Fruit fly (Drosophila melanogaster): ENCODE data around the gene AnxB11.

Gene AnxB11

DNA sequence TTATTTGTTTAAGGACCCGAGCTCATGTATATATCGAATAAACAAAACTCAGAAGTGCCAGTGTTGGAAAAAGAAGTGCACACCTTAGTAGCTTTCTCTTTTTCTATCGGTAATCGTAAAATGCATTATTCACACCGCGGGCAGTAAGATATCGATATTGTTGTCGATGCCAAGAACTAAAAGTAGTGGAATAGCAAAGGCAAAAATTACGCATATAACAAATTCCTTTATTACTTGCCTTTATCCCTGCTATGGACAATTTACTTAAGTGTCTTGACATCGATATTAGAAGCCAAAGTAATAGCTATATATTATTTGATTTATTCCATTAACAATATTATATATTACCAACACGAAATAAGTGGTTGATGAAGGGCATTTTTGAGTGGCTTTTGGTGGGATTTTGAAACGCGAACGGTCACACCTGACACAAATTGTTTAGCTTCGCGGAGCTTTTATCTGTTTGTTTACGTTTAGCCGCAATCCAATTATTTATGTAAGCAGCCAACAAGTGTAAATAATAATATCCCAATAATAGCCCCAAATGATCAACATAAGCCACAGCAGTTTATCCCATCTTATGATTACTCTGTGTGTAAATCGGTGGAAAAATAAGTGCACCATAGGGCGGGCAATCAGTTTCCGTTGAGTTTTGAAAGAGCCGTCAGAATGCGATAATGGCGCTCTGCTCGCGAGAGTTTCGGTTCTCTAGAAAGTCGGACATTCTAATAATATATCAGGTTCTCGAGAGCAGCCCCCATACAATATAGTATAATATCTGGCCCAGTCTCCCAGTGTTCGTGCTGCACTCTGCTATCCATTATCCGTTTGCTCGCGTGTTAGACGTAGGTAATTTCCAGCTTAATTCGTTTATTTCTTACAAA, 37.0 kb downstream of the AnxB11 start, which contains the start of the genes CG9992 and CG4239 (continued):
- TF ChIP-seq CG3407 (GFP tag; optimal IDR thresholded peaks at IDR 0.05) (no peak), Hey (tag; optimal IDR thresholded peaks at IDR 0.05) (no peak), Awh (GFP tag; IDR thresholded peaks at IDR 0.05) (no peak), Dbx (GFP tag; IDR thresholded peaks at IDR 0.05) (peak; percentile 69), Six4 (GFP tag; optimal IDR thresholded peaks at IDR 0.05) (no peak), Atf6 (GFP tag; IDR thresholded peaks at IDR 0.05) (peak; percentile 62), TFAM (GFP tag; optimal IDR thresholded peaks at IDR 0.05) (no peak), danr (GFP tag; IDR thresholded peaks at IDR 0.05) (no peak), odd (GFP tag; optimal IDR thresholded peaks at IDR 0.05) (no peak), ind (GFP tag; optimal IDR thresholded peaks at IDR 0.05) (peak; percentile 76), luna (GFP tag; optimal IDR thresholded peaks at IDR 0.05) (no peak), mld (GFP tag; IDR thresholded peaks at IDR 0.05; ENCODE audit: partially characterized antibody) (no peak), ab (GFP tag; optimal IDR thresholded peaks at IDR 0.05) (peak; percentile 22), CG15073 (GFP tag; optimal IDR thresholded peaks at IDR 0.05) (no peak), cg (GFP tag; optimal IDR thresholded peaks at IDR 0.05) (no peak), NfI (GFP tag; optimal IDR thresholded peaks at IDR 0.05) (peak; percentile 56), trh (GFP tag; optimal IDR thresholded peaks at IDR 0.05) (no peak), CG33213 (GFP tag; optimal IDR thresholded peaks at IDR 0.05) (no peak), CG6854 (GFP tag; optimal IDR thresholded peaks at IDR 0.05) (no peak), gcm (GFP tag; optimal IDR thresholded peaks at IDR 0.05) (no peak), CG10979 (tag; optimal IDR thresholded peaks at IDR 0.05) (peak; percentile 17), E2f2 (GFP tag; IDR thresholded peaks at IDR 0.05) (peak; percentile 33; the same call in 1 of the 2 replicates), Dip3 (GFP tag; optimal IDR thresholded peaks at IDR 0.05) (peak; percentile 34), cad (GFP tag; optimal IDR thresholded peaks at IDR 0.05) (no peak), tgo (GFP tag; IDR thresholded peaks at IDR 0.05) (peak; percentile 45; the same call in 1 of the 3 replicates), CG8924 (tag; optimal IDR thresholded peaks at IDR 0.05) (peak; percentile 65), Trl (optimal IDR thresholded peaks at IDR 0.05) (peak in 1 of 2 experiments; percentile 52), Trl (GFP tag; optimal IDR thresholded peaks at IDR 0.05) (peak; percentile 1), ap (GFP tag; IDR thresholded peaks at IDR 0.05) (no peak), Vsx1 (GFP tag; optimal IDR thresholded peaks at IDR 0.05) (no peak), pum (GFP tag; optimal IDR thresholded peaks at IDR 0.05) (peak; percentile 7), CG7372 (GFP tag; IDR thresholded peaks at IDR 0.05) (0 out of 2 replicates have a peak, but pooled peaks have one; percentile 23), CG31365 (tag; optimal IDR thresholded peaks at IDR 0.05) (no peak), ftz-f1 (GFP tag; optimal IDR thresholded peaks at IDR 0.05) (no peak), Sin3A (optimal IDR thresholded peaks at IDR 0.05) (peak; percentile 81), ems (GFP tag; optimal IDR thresholded peaks at IDR 0.05) (no peak), CG11085 (GFP tag; IDR thresholded peaks at IDR 0.05) (peak; percentile 62; the same call in 1 of the 2 replicates), onecut (GFP tag; IDR thresholded peaks at IDR 0.05) (no peak), CG13894 (tag; optimal IDR thresholded peaks at IDR 0.05) (peak; percentile 49), Side (GFP tag; optimal IDR thresholded peaks at IDR 0.05) (no peak), CG16779 (GFP tag; IDR thresholded peaks at IDR 0.05) (no peak), CrebB (tag; optimal IDR thresholded peaks at IDR 0.05) (no peak), insv (GFP tag; optimal IDR thresholded peaks at IDR 0.05) (no peak), gfzf (GFP tag; optimal IDR thresholded peaks at IDR 0.05) (peak; percentile 62), CG7839 (tag; optimal IDR thresholded peaks at IDR 0.05) (peak; percentile 72), stwl (tag; optimal IDR thresholded peaks at IDR 0.05) (peak; percentile 92), CG12219 (GFP tag; optimal IDR thresholded peaks at IDR 0.05) (no peak), sug (tag; optimal IDR thresholded peaks at IDR 0.05) (peak; percentile 71), CG11456 (GFP tag; IDR thresholded peaks at IDR 0.05) (peak; percentile 70; the same call in 1 of the 3 replicates), CG17612 (GFP tag; IDR thresholded peaks at IDR 0.05) (no peak), CG3065 (GFP tag; optimal IDR thresholded peaks at IDR 0.05) (no peak)

All from whole organism, embryonic.